Fruit fly (Drosophila melanogaster): ENCODE results near the gene cindr.

Gene cindr

DNA sequence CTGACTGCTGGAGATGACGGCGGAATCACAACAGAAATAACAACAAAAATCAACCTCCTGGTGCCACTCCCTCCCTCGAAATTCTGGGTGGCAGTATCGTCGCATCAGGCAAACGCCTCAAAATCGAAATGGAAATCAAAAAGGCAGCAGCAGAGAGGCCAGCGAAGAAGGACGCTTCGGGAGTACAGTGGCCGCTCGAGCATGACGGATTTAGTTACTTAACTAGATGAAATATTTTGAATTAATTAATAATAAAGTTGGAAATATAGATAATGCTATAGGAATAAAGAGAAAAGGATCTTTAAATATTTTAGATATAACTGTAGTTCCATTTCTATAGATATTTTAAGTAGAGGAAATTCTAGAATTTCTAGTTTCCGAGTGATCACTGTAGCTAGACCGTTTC, 57.0 kb downstream of the cindr start:
- TF ChIP-seq Hr83 (GFP tag; optimal IDR thresholded peaks at IDR 0.05; ENCODE audit: poor library complexity, severe bottlenecking) (no peak), usp (GFP tag; optimal IDR thresholded peaks at IDR 0.05) (no peak), Dfd (GFP tag; optimal IDR thresholded peaks at IDR 0.05) (no peak), dsf (GFP tag; optimal IDR thresholded peaks at IDR 0.05; ENCODE audit: borderline replicate concordance) (no peak), brk (GFP tag; optimal IDR thresholded peaks at IDR 0.05) (no peak), GATAd (GFP tag; optimal IDR thresholded peaks at IDR 0.05) (no peak), Jra (GFP tag; optimal IDR thresholded peaks at IDR 0.05) (no peak), psq (GFP tag; optimal IDR thresholded peaks at IDR 0.05) (no peak), foxo (GFP tag; optimal IDR thresholded peaks at IDR 0.05) (no peak), sage (GFP tag; optimal IDR thresholded peaks at IDR 0.05) (no peak), h (GFP tag; optimal IDR thresholded peaks at IDR 0.05) (no peak), fru (GFP tag; optimal IDR thresholded peaks at IDR 0.05) (no peak), dl (GFP tag; optimal IDR thresholded peaks at IDR 0.05; ENCODE audit: insufficient read depth in 1 of 2, partially characterized antibody in 2 of 2) (no peak), Rel (GFP tag; optimal IDR thresholded peaks at IDR 0.05) (no peak), Rel (tag; optimal IDR thresholded peaks at IDR 0.05) (no peak), ey (GFP tag; optimal IDR thresholded peaks at IDR 0.05) (no peak), Abd-B (GFP tag; optimal IDR thresholded peaks at IDR 0.05) (no peak), CrebA (GFP tag; optimal IDR thresholded peaks at IDR 0.05; ENCODE audit: borderline replicate concordance) (no peak), N (GFP tag; optimal IDR thresholded peaks at IDR 0.05) (no peak), Hnf4 (GFP tag; optimal IDR thresholded peaks at IDR 0.05) (no peak)

DNA sequence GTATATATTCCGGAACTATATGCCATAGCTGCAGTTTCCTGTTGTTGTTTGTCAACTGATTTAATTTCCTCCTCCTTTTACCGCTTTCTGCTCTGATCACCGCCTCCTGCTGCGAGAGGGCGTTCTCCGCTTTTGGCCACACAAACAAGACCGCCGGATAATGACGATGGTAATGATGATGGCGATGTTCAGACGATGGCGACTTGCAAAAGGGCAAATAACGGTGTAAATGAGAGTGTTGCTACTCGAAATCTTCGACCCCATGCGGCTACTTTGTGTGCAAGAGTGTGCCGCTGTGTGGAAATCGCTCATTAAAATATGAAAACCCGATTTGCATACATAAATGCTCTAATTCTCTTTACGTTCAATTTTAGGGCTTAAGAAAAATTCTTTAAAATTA, 57.5 kb downstream of the cindr start:
- TF ChIP-seq Dfd (GFP tag; optimal IDR thresholded peaks at IDR 0.05) (no peak), OdsH (GFP tag; optimal IDR thresholded peaks at IDR 0.05) (no peak), CG32264 (GFP tag; optimal IDR thresholded peaks at IDR 0.05) (no peak), usp (GFP tag; optimal IDR thresholded peaks at IDR 0.05) (no peak), ey (GFP tag; optimal IDR thresholded peaks at IDR 0.05) (no peak), lola (GFP tag; optimal IDR thresholded peaks at IDR 0.05) (no peak), woc (GFP tag; optimal IDR thresholded peaks at IDR 0.05) (no peak), dmrt93B (GFP tag; optimal IDR thresholded peaks at IDR 0.05) (no peak), Dif (GFP tag; optimal IDR thresholded peaks at IDR 0.05; ENCODE audit: partially characterized antibody) (no peak), Abd-B (GFP tag; optimal IDR thresholded peaks at IDR 0.05) (no peak), br (GFP tag; optimal IDR thresholded peaks at IDR 0.05) (no peak), Rel (GFP tag; optimal IDR thresholded peaks at IDR 0.05) (no peak), Rel (tag; optimal IDR thresholded peaks at IDR 0.05) (no peak), HLH106 (tag; optimal IDR thresholded peaks at IDR 0.05) (no peak)

DNA sequence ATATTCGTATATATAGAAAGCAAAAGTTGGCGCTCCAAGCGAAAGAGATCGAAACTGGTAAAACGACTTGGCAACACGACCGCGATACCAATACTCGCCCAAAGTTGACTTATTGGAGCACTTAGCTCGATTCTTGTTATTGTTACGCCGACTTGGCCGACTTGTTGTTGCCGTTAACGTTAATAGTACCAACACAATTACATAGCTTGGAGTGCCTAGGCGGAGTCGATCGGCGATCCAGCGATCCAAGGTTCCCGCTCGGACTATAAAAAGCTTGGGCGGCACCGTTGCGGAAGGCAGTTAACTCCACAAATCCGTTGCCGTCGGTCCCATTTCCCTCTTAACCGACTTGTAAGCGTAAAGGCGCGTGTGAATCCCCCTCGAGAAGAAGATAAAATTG, 58.8 kb downstream of the cindr start, which contains the start of gene Cpr100A:
Gene Cpr100A, plus strand, starts transcription at position 290 of the 400 bp plus-strand sequence.
- TF ChIP-seq CrebA (GFP tag; optimal IDR thresholded peaks at IDR 0.05; ENCODE audit: borderline replicate concordance) (no peak), dl (GFP tag; optimal IDR thresholded peaks at IDR 0.05; ENCODE audit: insufficient read depth in 1 of 2, partially characterized antibody in 2 of 2) (no peak), sage (GFP tag; optimal IDR thresholded peaks at IDR 0.05) (no peak), dmrt93B (GFP tag; optimal IDR thresholded peaks at IDR 0.05) (no peak), Hr78 (GFP tag; optimal IDR thresholded peaks at IDR 0.05) (no peak), jim (GFP tag; optimal IDR thresholded peaks at IDR 0.05) (no peak)

DNA sequence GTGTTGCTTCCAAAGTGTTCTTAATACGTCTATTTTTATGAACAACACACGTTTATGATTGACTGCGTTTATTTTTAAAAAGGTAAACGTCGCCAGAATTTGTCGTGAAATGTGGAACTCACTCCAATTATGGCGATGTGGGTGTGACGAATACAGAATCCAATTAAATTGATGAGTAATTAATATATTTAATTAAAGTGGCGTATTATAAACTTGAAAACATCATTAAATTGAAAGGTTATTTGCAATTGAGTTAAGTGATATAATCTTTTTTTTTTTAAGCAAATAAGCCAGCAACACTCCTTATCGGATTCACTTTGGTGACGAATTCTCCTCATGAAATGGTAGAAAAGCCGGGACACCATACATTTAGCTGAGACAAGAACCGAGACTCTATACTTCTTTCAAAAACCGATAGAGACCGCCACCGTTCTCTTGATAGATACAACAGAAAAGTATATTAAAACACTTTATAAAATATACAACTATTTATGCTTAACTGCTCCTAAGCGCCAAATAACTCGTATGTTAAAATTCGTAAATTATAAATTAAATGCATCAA, 62.0 kb downstream of the cindr start:
- TF ChIP-seq lola (GFP tag; optimal IDR thresholded peaks at IDR 0.05) (no peak), Myc (optimal IDR thresholded peaks at IDR 0.05) (peak; percentile 63)

DNA sequence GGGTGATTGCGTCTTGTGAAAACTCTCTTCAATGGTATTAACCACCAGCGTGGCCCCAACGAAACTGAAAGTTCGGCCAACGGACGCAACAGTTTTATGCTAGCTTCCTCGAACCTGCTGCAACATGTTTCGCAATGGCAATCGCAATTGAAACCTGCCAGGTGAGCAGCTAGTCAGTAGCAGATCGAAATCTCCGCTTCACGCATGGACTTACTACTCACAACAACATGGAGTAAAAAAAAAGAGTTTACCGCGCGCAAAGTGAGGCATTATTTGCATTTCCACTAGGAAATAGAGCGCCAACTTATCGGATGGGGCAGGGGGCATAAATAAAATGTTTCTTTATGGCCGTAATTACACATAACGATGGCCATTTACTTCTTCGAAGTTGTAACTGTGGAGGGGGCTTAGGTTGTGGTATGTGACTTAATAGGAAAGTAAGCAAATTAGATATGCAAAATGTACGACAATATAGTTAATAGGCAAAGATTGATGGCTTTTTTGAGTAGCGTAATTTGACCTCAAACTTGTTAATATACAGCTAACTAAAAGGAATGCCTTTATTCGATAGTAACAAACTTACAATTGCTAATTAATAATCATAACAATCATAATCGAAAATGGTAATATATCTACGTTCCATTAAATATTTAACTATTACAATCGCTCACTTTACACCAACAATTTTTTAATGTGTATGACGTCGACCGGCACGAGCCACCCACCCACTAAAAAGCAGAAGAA, 64.1 kb downstream of the cindr start, which contains the start of gene CG15545:
Gene CG15545, minus strand, starts transcription at position 51 of the 744 bp plus-strand sequence.
- TF ChIP-seq Hr83 (GFP tag; optimal IDR thresholded peaks at IDR 0.05; ENCODE audit: poor library complexity, severe bottlenecking) (no peak), HLH106 (tag; optimal IDR thresholded peaks at IDR 0.05) (no peak), woc (GFP tag; optimal IDR thresholded peaks at IDR 0.05) (no peak), pan (optimal IDR thresholded peaks at IDR 0.05) (no peak), dl (GFP tag; optimal IDR thresholded peaks at IDR 0.05; ENCODE audit: insufficient read depth in 1 of 2, partially characterized antibody in 2 of 2) (no peak), dsf (GFP tag; optimal IDR thresholded peaks at IDR 0.05; ENCODE audit: borderline replicate concordance) (no peak), CG9705 (GFP tag; optimal IDR thresholded peaks at IDR 0.05) (no peak), lola (GFP tag; optimal IDR thresholded peaks at IDR 0.05) (no peak), fru (GFP tag; optimal IDR thresholded peaks at IDR 0.05) (no peak), sage (GFP tag; optimal IDR thresholded peaks at IDR 0.05) (no peak), Rel (GFP tag; optimal IDR thresholded peaks at IDR 0.05) (no peak), Rel (tag; optimal IDR thresholded peaks at IDR 0.05) (no peak), Sp1 (GFP tag; optimal IDR thresholded peaks at IDR 0.05) (no peak), jim (GFP tag; optimal IDR thresholded peaks at IDR 0.05) (no peak), psq (GFP tag; optimal IDR thresholded peaks at IDR 0.05) (no peak), br (GFP tag; optimal IDR thresholded peaks at IDR 0.05) (no peak), Dif (GFP tag; optimal IDR thresholded peaks at IDR 0.05; ENCODE audit: partially characterized antibody) (no peak)

Data from whole organism, wandering third instar larva.